Fruit fly (Drosophila melanogaster) whole organism: ENCODE data around the gene wuho.

Experiments
- CG8478 ChIP-seq: fragments of >200 bp; optimal IDR thresholded peaks from 2 replicates; lab custom pipeline; 2018; ENCODE audit warnings: inconsistent platforms
- EcR ChIP-seq, 2 experiments: fragments of >200 bp; optimal IDR thresholded peaks; 2 replicates each; lab custom pipeline; 2017; ENCODE audit warnings: missing biosample characterization in 2 of 2, missing genetic modification characterization in 2 of 2, missing genetic modification reagents in 2 of 2
- pan ChIP-seq: fragments of >200 bp; optimal IDR thresholded peaks from 2 replicates; lab custom pipeline; 2017
- psq ChIP-seq: fragments of >200 bp; optimal IDR thresholded peaks from 2 replicates; lab custom pipeline; 2017
- usp ChIP-seq: fragments of >200 bp; optimal IDR thresholded peaks from 2 replicates; lab custom pipeline; 2017; ENCODE audit warnings: missing biosample characterization, missing genetic modification characterization, mixed read lengths

- no peak for TF ChIP-seq psq (lab: Kevin White, UChicago)
- TF ChIP-seq pan: no peak
- no peak for TF ChIP-seq EcR (GFP tag; optimal IDR thresholded peaks at IDR 0.05; lab: Kevin White, UChicago)
- no peak for TF ChIP-seq usp (GFP tag; lab: Kevin White, UChicago)
- TF ChIP-seq CG8478 (lab: Kevin White, UChicago): no peak
Measured at dm6 chrX:6266092-6266491, 21.8 kb upstream of the wuho start.
